Worm (Caenorhabditis elegans): Measurements from ENCODE around the gene srx-56.

DNA sequence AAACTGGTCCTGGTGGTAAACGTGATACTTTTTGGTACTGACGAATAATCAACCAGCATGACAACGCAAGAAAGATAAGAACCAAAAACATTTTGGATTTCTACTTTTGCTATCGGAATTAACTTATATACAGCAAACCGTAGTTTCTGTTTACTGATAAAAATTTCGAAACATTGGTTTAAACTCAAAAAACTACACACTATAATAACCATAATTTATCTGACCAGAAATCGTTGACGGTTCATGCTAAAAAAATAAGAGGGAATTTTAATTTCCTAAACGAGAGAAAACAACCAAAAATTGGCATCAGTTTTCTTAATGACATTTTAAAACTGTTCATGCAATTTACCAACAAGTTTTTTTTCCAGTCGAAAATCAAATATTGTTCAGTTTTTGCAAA lies 12.5 kb upstream of the srx-56 start, which contains the start of gene cyp-35A1:
- no peak for TF ChIP-seq flt-1 (GFP tag; IDR thresholded peaks at IDR 0.05)
- no peak for TF ChIP-seq klf-2 (GFP tag; conservative IDR thresholded peaks at IDR 0.05)
